Worm (Caenorhabditis elegans): Measurements from ENCODE around the gene snpc-3.4.
A peak's percentile ranks its signal among the peaks of the same experiment; 100 is the strongest.

Gene snpc-3.4

ce11 chrIII:4030839-4031238 lies 11.0 kb downstream of the snpc-3.4 start:
- TF ChIP-seq ces-1 (GFP tag; optimal IDR thresholded peaks at IDR 0.05) (no peak), M03D4.4 (tag; optimal IDR thresholded peaks at IDR 0.05) (no peak), drap-1 (GFP tag; optimal IDR thresholded peaks at IDR 0.05) (no peak)

DNA sequence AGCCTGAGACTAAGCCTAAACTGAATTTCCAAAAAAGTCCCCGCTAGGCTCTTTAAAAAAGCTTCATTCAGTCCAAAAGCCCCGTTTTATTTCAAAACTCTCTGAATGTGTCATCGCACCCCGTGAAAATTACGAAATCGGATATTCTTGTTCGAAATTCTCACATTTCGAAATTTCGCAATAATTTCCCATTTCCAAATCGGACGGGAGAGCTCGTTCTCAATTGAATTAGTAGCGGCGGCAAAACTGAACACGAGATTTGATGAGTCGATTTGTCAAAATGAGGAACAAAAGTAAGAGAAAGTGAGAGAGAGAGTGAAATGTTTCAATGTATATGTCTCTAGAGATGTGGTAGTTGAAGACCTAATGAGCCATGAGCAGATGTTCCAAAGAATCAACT lies 15.1 kb downstream of the snpc-3.4 start:
- TF ChIP-seq ces-1 (GFP tag; optimal IDR thresholded peaks at IDR 0.05) = peak; percentile 94
- TF ChIP-seq mab-5 (tag; optimal IDR thresholded peaks at IDR 0.05) = no peak

- TF ChIP-seq mab-5 (tag; optimal IDR thresholded peaks at IDR 0.05) = no peak
- no peak for TF ChIP-seq mep-1 (tag; optimal IDR thresholded peaks at IDR 0.05)
- no peak for TF ChIP-seq ham-2 (GFP tag; optimal IDR thresholded peaks at IDR 0.05)
- no peak for TF ChIP-seq cnd-1 (tag; optimal IDR thresholded peaks at IDR 0.05)
- TF ChIP-seq ceh-43 (GFP tag; optimal IDR thresholded peaks at IDR 0.05) = no peak
- TF ChIP-seq unc-39 (tag; optimal IDR thresholded peaks at IDR 0.05) = no peak
- TF ChIP-seq elt-1 (tag; optimal IDR thresholded peaks at IDR 0.05; ENCODE audit: borderline replicate concordance, insufficient read depth) = no peak
- no peak for TF ChIP-seq nhr-2 (tag; optimal IDR thresholded peaks at IDR 0.05)
- no peak for TF ChIP-seq sptf-1 (tag; optimal IDR thresholded peaks at IDR 0.05)
Observed at ce11 chrIII:4036740-4037139, 16.9 kb downstream of the snpc-3.4 start, which contains the start of gene hum-5. TSS of gene hum-5 (minus strand) at chrIII:4036840.

DNA sequence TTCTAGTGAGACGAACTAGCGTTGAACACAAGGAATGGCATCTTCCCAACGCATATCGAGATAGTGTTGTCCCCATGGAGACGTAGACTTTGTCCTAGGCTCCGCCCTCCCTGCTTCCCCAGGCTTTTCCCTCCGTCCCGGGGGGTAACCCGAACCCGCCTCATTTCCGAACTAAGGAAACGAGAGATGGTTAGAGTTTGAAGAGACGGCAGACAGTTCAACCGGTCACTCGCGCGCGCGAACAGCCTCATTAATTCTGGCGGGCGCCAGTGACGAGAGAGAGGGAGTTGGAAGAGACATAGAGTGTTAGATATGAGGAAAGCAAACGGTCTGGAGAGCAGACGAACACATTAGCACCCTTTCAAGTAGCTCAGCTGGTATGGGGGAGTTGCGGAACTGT lies 17.5 kb downstream of the snpc-3.4 start:
- TF ChIP-seq elt-1 (tag; optimal IDR thresholded peaks at IDR 0.05; ENCODE audit: borderline replicate concordance, insufficient read depth) (no peak), drap-1 (GFP tag; optimal IDR thresholded peaks at IDR 0.05) (no peak), unc-120 (tag; optimal IDR thresholded peaks at IDR 0.05; ENCODE audit: poor library complexity, severe bottlenecking) (no peak), mls-2 (tag; optimal IDR thresholded peaks at IDR 0.05) (peak; percentile 35), pha-4 (tag; optimal IDR thresholded peaks at IDR 0.05) (peak; percentile 5), ham-2 (GFP tag; optimal IDR thresholded peaks at IDR 0.05) (peak; percentile 70), unc-62 (GFP tag; optimal IDR thresholded peaks at IDR 0.05) (peak; percentile 1), lin-32 (GFP tag; optimal IDR thresholded peaks at IDR 0.05) (peak; percentile 9), unc-39 (tag; optimal IDR thresholded peaks at IDR 0.05) (no peak), nhr-12 (tag; optimal IDR thresholded peaks at IDR 0.05) (no peak), nhr-2 (tag; optimal IDR thresholded peaks at IDR 0.05) (no peak), ces-1 (GFP tag; optimal IDR thresholded peaks at IDR 0.05) (peak; percentile 29), sptf-1 (tag; optimal IDR thresholded peaks at IDR 0.05) (no peak), tbx-8 (GFP tag; optimal IDR thresholded peaks at IDR 0.05) (no peak)

- no peak for TF ChIP-seq flh-1 (GFP tag; optimal IDR thresholded peaks at IDR 0.05)
- no peak for TF ChIP-seq cnd-1 (tag; optimal IDR thresholded peaks at IDR 0.05)
- no peak for TF ChIP-seq lsy-2 (tag; optimal IDR thresholded peaks at IDR 0.05)
- TF ChIP-seq lin-13 (tag; optimal IDR thresholded peaks at IDR 0.05) = no peak
- no peak for TF ChIP-seq bed-3 (GFP tag; optimal IDR thresholded peaks at IDR 0.05)
- no peak for TF ChIP-seq unc-39 (tag; optimal IDR thresholded peaks at IDR 0.05)
- TF ChIP-seq ztf-11 (tag; optimal IDR thresholded peaks at IDR 0.05) = no peak
Observed at ce11 chrIII:4039775-4040174, 19.9 kb downstream of the snpc-3.4 start.

DNA sequence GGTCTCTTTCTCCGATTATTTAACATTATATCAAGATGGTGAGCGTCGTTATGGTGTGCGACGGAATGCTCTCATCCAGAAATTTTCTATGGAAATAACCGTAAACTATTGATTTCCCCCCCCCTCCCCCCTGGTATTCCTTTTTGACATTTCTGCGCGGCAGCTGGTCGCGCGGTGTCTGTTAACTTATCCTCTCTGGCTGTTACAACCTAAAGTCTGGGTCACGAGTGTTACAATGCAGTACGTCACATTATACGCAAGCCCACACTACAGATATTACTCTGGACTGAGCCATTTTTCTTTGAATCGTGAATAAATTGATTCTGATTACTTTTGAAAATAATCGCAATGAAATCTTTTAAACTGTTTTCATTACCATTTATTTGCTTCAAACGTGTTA lies 29.3 kb downstream of the snpc-3.4 start:
- no peak for TF ChIP-seq unc-120 (tag; optimal IDR thresholded peaks at IDR 0.05; ENCODE audit: poor library complexity, severe bottlenecking)
- TF ChIP-seq nhr-2 (tag; optimal IDR thresholded peaks at IDR 0.05) = no peak
- no peak for TF ChIP-seq ztf-11 (tag; optimal IDR thresholded peaks at IDR 0.05)
- TF ChIP-seq nhr-12 (tag; optimal IDR thresholded peaks at IDR 0.05) = no peak
- no peak for TF ChIP-seq elt-3 (tag; optimal IDR thresholded peaks at IDR 0.05)
- peak; percentile 96 for TF ChIP-seq hlh-1 (tag; optimal IDR thresholded peaks at IDR 0.05)

DNA sequence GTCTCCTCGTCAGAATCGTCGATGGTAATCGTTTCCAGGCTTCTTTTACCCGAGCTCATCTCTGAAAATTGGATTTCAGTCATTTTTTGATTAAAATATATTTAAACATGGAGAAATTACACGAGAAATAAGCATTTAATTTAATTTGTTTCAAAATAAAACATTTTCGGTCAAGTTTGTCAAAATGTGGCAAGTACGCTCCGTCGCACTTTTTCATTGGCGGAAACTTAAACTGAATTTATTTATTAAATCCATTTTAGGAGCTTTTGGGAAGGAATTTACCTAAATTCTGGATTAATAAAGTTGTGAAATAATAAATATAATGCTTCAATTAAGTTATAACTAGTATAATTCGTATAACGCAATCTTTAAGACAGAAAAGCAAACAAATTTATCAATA lies 38.1 kb downstream of the snpc-3.4 start, which contains the start of gene rcq-5:
TSS of gene rcq-5 (minus strand) at position 83 of the 400 bp plus-strand sequence.
- TF ChIP-seq lsy-2 (tag; optimal IDR thresholded peaks at IDR 0.05) (peak; percentile 44), nhr-237 (tag; optimal IDR thresholded peaks at IDR 0.05) (no peak), mep-1 (tag; optimal IDR thresholded peaks at IDR 0.05) (peak; percentile 19), ces-1 (GFP tag; optimal IDR thresholded peaks at IDR 0.05) (peak; percentile 76), lin-13 (tag; optimal IDR thresholded peaks at IDR 0.05) (no peak)

All from whole organism, mixed stage, embryonic.